Fruit fly (Drosophila melanogaster): ENCODE measurements around the gene CG3961.

Gene CG3961

DNA sequence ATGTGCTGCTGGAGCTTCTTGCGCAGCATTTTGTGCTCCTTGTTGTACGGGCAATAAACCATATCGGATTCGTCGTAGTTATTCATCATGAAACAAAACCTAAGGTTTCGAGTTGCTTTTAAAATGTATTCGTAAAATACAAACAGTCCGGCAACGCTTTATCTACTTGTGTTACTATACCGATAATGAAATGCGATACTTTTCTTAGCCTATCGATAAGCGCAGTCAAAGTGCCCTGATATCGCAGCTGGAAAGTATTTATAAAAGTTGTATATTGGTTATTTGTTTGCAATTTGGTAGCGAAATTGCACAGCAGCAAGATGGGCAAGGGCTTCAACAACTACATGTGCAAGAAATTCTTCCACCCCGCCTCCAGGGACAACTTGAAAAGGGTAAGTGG, 11.1 kb upstream of the CG3961 start, which contains the start of the genes arx and CG6843 (continued):
- TF ChIP-seq sd (tag; optimal IDR thresholded peaks at IDR 0.05) (no peak), Meics (GFP tag; optimal IDR thresholded peaks at IDR 0.05) (no peak), CG10462 (GFP tag; optimal IDR thresholded peaks at IDR 0.05) (no peak), CG14050 (GFP tag; IDR thresholded peaks at IDR 0.05) (no peak), zfh2 (GFP tag; optimal IDR thresholded peaks at IDR 0.05) (no peak), CG6854 (GFP tag; optimal IDR thresholded peaks at IDR 0.05) (no peak), sna (GFP tag; IDR thresholded peaks at IDR 0.05; ENCODE audit: partially characterized antibody) (peak; percentile 84), CG8944 (GFP tag; optimal IDR thresholded peaks at IDR 0.05) (no peak), CG30020 (tag; optimal IDR thresholded peaks at IDR 0.05) (peak; percentile 53), CG6254 (GFP tag; optimal IDR thresholded peaks at IDR 0.05) (no peak), jing (GFP tag; optimal IDR thresholded peaks at IDR 0.05) (no peak), Hsf (GFP tag; optimal IDR thresholded peaks at IDR 0.05) (no peak), CG8924 (tag; optimal IDR thresholded peaks at IDR 0.05) (no peak), jigr1 (GFP tag; IDR thresholded peaks at IDR 0.05) (no peak), psq (GFP tag; optimal IDR thresholded peaks at IDR 0.05) (peak; percentile 39), CG10267 (tag; optimal IDR thresholded peaks at IDR 0.05) (peak; percentile 40), Sox102F (GFP tag; optimal IDR thresholded peaks at IDR 0.05) (no peak), sim (GFP tag; IDR thresholded peaks at IDR 0.05) (no peak), gsb-n (tag; optimal IDR thresholded peaks at IDR 0.05) (no peak), Scr (GFP tag; IDR thresholded peaks at IDR 0.05; ENCODE audit: partially characterized antibody) (peak; percentile 92), Dp (GFP tag; optimal IDR thresholded peaks at IDR 0.05) (peak; percentile 66), bab2 (GFP tag; optimal IDR thresholded peaks at IDR 0.05) (no peak), Deaf1 (tag; optimal IDR thresholded peaks at IDR 0.05) (no peak), CG18764 (GFP tag; optimal IDR thresholded peaks at IDR 0.05) (no peak), CG9797 (GFP tag; optimal IDR thresholded peaks at IDR 0.05) (no peak), btn (GFP tag; optimal IDR thresholded peaks at IDR 0.05) (no peak), al (GFP tag; IDR thresholded peaks at IDR 0.05) (no peak), gro (GFP tag; optimal IDR thresholded peaks at IDR 0.05) (peak; percentile 61), GATAe (GFP tag; conservative IDR thresholded peaks at IDR 0.05) (no peak), sisA (GFP tag; IDR thresholded peaks at IDR 0.05) (no peak), CG11695 (GFP tag; IDR thresholded peaks at IDR 0.05) (no peak), CG12391 (tag; optimal IDR thresholded peaks at IDR 0.05) (peak; percentile 22), Dll (GFP tag; IDR thresholded peaks at IDR 0.05; ENCODE audit: partially characterized antibody) (peak; percentile 92), CG1602 (GFP tag; optimal IDR thresholded peaks at IDR 0.05) (no peak), CG8281 (tag; optimal IDR thresholded peaks at IDR 0.05) (no peak), CG17802 (tag; optimal IDR thresholded peaks at IDR 0.05) (no peak), CG7271 (tag; optimal IDR thresholded peaks at IDR 0.05) (no peak), CkIIα-i1 (GFP tag; IDR thresholded peaks at IDR 0.05) (no peak), chn (GFP tag; optimal IDR thresholded peaks at IDR 0.05) (no peak), esg (GFP tag; conservative IDR thresholded peaks at IDR 0.05) (no peak), sima (GFP tag; optimal IDR thresholded peaks at IDR 0.05) (no peak), zen (tag; optimal IDR thresholded peaks at IDR 0.05) (no peak), Dad (GFP tag; optimal IDR thresholded peaks at IDR 0.05) (no peak), ATbp (GFP tag; optimal IDR thresholded peaks at IDR 0.05) (no peak), B-H1 (GFP tag; IDR thresholded peaks at IDR 0.05) (no peak), wor (GFP tag; IDR thresholded peaks at IDR 0.05) (no peak), Dref (GFP tag; IDR thresholded peaks at IDR 0.05) (peak; percentile 86), CG12299 (tag; optimal IDR thresholded peaks at IDR 0.05) (no peak), CG8388 (GFP tag; optimal IDR thresholded peaks at IDR 0.05) (no peak), gcm (GFP tag; optimal IDR thresholded peaks at IDR 0.05) (no peak), Tbp (GFP tag; optimal IDR thresholded peaks at IDR 0.05) (no peak), CG2120 (GFP tag; optimal IDR thresholded peaks at IDR 0.05) (peak; percentile 19)

Data from whole organism, embryonic.